Fruit fly (Drosophila melanogaster) whole organism, embryonic: ENCODE data around the gene CG5191.

Experiments used
- BEAF-32 ChIP-seq: fragments of 200-800 bp; sonication (Bioruptor generic); optimal IDR thresholded peaks from 3 replicates; lab custom pipeline; 2017; ENCODE audit warnings: missing biosample characterization, missing genetic modification characterization, mild to moderate bottlenecking, moderate library complexity, missing genetic modification reagents
- Bdp1 ChIP-seq: fragments of 200-800 bp; sonication (Bioruptor generic); optimal IDR thresholded peaks from 3 replicates; lab custom pipeline; 2016; ENCODE audit warnings: missing biosample characterization, missing genetic modification characterization
- Bgb ChIP-seq: fragments of 200-800 bp; sonication (Bioruptor generic); IDR thresholded peaks from 2 replicates; pipeline ENCODE4 v1.3.6; 2022; ENCODE audit warnings: missing biosample characterization, missing genetic modification characterization; ENCODE audit not compliant: partially characterized antibody
- CG10267 ChIP-seq: fragments of 200-800 bp; sonication (Bioruptor generic); optimal IDR thresholded peaks from 2 replicates; lab custom pipeline; 2018; ENCODE audit warnings: missing biosample characterization, mild to moderate bottlenecking, missing genetic modification characterization, moderate library complexity
- CG11456 ChIP-seq: fragments of 200-800 bp; sonication (Bioruptor generic); IDR thresholded peaks from 3 replicates; pipeline ENCODE4 v1.3.6; 2022; ENCODE audit warnings: missing biosample characterization, missing genetic modification characterization
- CG12155 ChIP-seq: fragments of 200-800 bp; sonication (Bioruptor generic); optimal IDR thresholded peaks from 3 replicates; lab custom pipeline; 2016; ENCODE audit warnings: missing biosample characterization, missing genetic modification characterization
- CG13424 ChIP-seq: fragments of 200-800 bp; sonication (Bioruptor generic); optimal IDR thresholded peaks from 2 replicates; lab custom pipeline; 2019; ENCODE audit warnings: missing biosample characterization, mild to moderate bottlenecking, missing genetic modification characterization, moderate library complexity
- CG14965 ChIP-seq: fragments of 200-800 bp; sonication (Bioruptor generic); optimal IDR thresholded peaks from 2 replicates; lab custom pipeline; 2016; ENCODE audit warnings: missing biosample characterization, missing genetic modification characterization, borderline replicate concordance
- CG17328 ChIP-seq: fragments of 200-800 bp; sonication (Bioruptor generic); IDR thresholded peaks from 2 replicates; pipeline ENCODE4 v1.3.6; 2022; ENCODE audit warnings: missing biosample characterization, missing genetic modification characterization
- CG17385 ChIP-seq: fragments of 200-800 bp; sonication (Bioruptor generic); optimal IDR thresholded peaks from 3 replicates; lab custom pipeline; 2018; ENCODE audit warnings: missing biosample characterization, mild to moderate bottlenecking, missing genetic modification characterization
- CG2678 ChIP-seq: fragments of 200-800 bp; sonication (Bioruptor generic); optimal IDR thresholded peaks from 3 replicates; lab custom pipeline; 2019; ENCODE audit warnings: missing biosample characterization, mild to moderate bottlenecking, missing genetic modification characterization, moderate library complexity
- CG31388 ChIP-seq: fragments of 200-800 bp; sonication (Bioruptor generic); optimal IDR thresholded peaks from 2 replicates; lab custom pipeline; 2016; ENCODE audit warnings: missing biosample characterization, missing genetic modification characterization
- CG32532 ChIP-seq: fragments of 200-800 bp; sonication (Bioruptor generic); IDR thresholded peaks from 2 replicates; pipeline ENCODE4 v1.3.6; 2022; ENCODE audit warnings: missing biosample characterization, missing genetic modification characterization
- CG33213 ChIP-seq: fragments of 200-800 bp; sonication (Bioruptor generic); optimal IDR thresholded peaks from 3 replicates; lab custom pipeline; 2016; ENCODE audit warnings: missing biosample characterization, missing genetic modification characterization
- CG3995 ChIP-seq: fragments of 200-800 bp; sonication (Bioruptor generic); optimal IDR thresholded peaks from 3 replicates; lab custom pipeline; 2016; ENCODE audit warnings: missing biosample characterization, missing genetic modification characterization
- CG6854 ChIP-seq: fragments of 200-800 bp; sonication (Bioruptor generic); optimal IDR thresholded peaks from 3 replicates; lab custom pipeline; 2017; ENCODE audit warnings: missing biosample characterization, mild to moderate bottlenecking, missing genetic modification characterization
- CG9727 ChIP-seq: fragments of 200-800 bp; sonication (Bioruptor generic); optimal IDR thresholded peaks from 3 replicates; lab custom pipeline; 2017; ENCODE audit warnings: missing biosample characterization, mild to moderate bottlenecking, missing genetic modification characterization
- CrebB ChIP-seq: fragments of 200-800 bp; sonication (Bioruptor generic); optimal IDR thresholded peaks from 3 replicates; lab custom pipeline; 2018; ENCODE audit warnings: missing biosample characterization, mild to moderate bottlenecking, missing genetic modification characterization
- D19B ChIP-seq: fragments of 200-800 bp; sonication (Bioruptor generic); optimal IDR thresholded peaks from 2 replicates; lab custom pipeline; 2017; ENCODE audit warnings: missing biosample characterization, mild to moderate bottlenecking, missing genetic modification characterization
- Dip2 ChIP-seq: fragments of 200-800 bp; sonication (Bioruptor generic); IDR thresholded peaks from 2 replicates; pipeline ENCODE4 v1.3.6; 2022; ENCODE audit warnings: missing biosample characterization, missing genetic modification characterization
- GATAe ChIP-seq: fragments of 200-800 bp; sonication (Bioruptor generic); conservative IDR thresholded peaks from 2 replicates; pipeline ENCODE4 v1.3.6; 2022; ENCODE audit warnings: missing biosample characterization, missing genetic modification characterization
- Hr3 ChIP-seq: fragments of 200-800 bp; sonication (Bioruptor generic); optimal IDR thresholded peaks from 3 replicates; lab custom pipeline; 2016; ENCODE audit warnings: missing biosample characterization, missing genetic modification characterization
- MBD-R2 ChIP-seq: fragments of 200-800 bp; sonication (Bioruptor generic); IDR thresholded peaks from 2 replicates; pipeline ENCODE4 v1.3.6; 2022; ENCODE audit warnings: missing biosample characterization, missing genetic modification characterization
- NFAT ChIP-seq: fragments of 200-800 bp; sonication (Bioruptor generic); IDR thresholded peaks from 2 replicates; pipeline ENCODE4 v1.3.6; 2022; ENCODE audit warnings: missing biosample characterization, missing genetic modification characterization
- Nf-YB ChIP-seq: fragments of 200-800 bp; sonication (Bioruptor generic); optimal IDR thresholded peaks from 3 replicates; lab custom pipeline; 2019; ENCODE audit warnings: missing biosample characterization, mild to moderate bottlenecking, missing genetic modification characterization, moderate library complexity
- NfI ChIP-seq: fragments of 200-800 bp; sonication (Bioruptor generic); optimal IDR thresholded peaks from 3 replicates; lab custom pipeline; 2018; ENCODE audit warnings: missing biosample characterization, mild to moderate bottlenecking, missing genetic modification characterization, moderate library complexity
- Oli ChIP-seq: fragments of 200-800 bp; sonication (Bioruptor generic); optimal IDR thresholded peaks from 2 replicates; lab custom pipeline; 2018; ENCODE audit warnings: missing biosample characterization, mild to moderate bottlenecking, missing genetic modification characterization, moderate library complexity
- Xrp1 ChIP-seq: fragments of 200-800 bp; sonication (Bioruptor generic); IDR thresholded peaks from 2 replicates; pipeline ENCODE4 v1.3.6; 2022; ENCODE audit warnings: missing biosample characterization, missing genetic modification characterization
- ac ChIP-seq: fragments of 200-800 bp; sonication (Bioruptor generic); optimal IDR thresholded peaks from 3 replicates; lab custom pipeline; 2017; ENCODE audit warnings: missing biosample characterization, mild to moderate bottlenecking, missing genetic modification characterization
- aop ChIP-seq: fragments of 200-800 bp; sonication (Bioruptor generic); IDR thresholded peaks from 2 replicates; pipeline ENCODE4 v1.3.6; 2022; ENCODE audit warnings: missing biosample characterization, missing genetic modification characterization
- ash1 ChIP-seq: fragments of 200-800 bp; sonication (Bioruptor generic); optimal IDR thresholded peaks from 2 replicates; lab custom pipeline; 2018; ENCODE audit warnings: missing biosample characterization, mild to moderate bottlenecking, missing genetic modification characterization
- ato ChIP-seq: fragments of 200-800 bp; sonication (Bioruptor generic); IDR thresholded peaks from 2 replicates; pipeline ENCODE4 v1.3.6; 2022; ENCODE audit warnings: missing biosample characterization, missing genetic modification characterization; ENCODE audit not compliant: partially characterized antibody
- chinmo ChIP-seq: fragments of 200-800 bp; sonication (Bioruptor generic); IDR thresholded peaks from 4 replicates; pipeline ENCODE4 v1.3.6; 2022; ENCODE audit warnings: missing biosample characterization, missing genetic modification characterization; ENCODE audit not compliant: partially characterized antibody
- en ChIP-seq: fragments of 200-800 bp; sonication (Bioruptor generic); optimal IDR thresholded peaks from 2 replicates; lab custom pipeline; 2016; ENCODE audit warnings: missing biosample characterization, missing genetic modification characterization
- gem ChIP-seq: fragments of 200-800 bp; sonication (Bioruptor generic); optimal IDR thresholded peaks from 2 replicates; lab custom pipeline; 2019; ENCODE audit warnings: missing biosample characterization, mild to moderate bottlenecking, missing genetic modification characterization, moderate library complexity
- grn ChIP-seq: fragments of 200-800 bp; sonication (Bioruptor generic); optimal IDR thresholded peaks from 3 replicates; lab custom pipeline; 2017; ENCODE audit warnings: missing biosample characterization, missing genetic modification characterization
- gsb-n ChIP-seq: fragments of 200-800 bp; sonication (Bioruptor generic); optimal IDR thresholded peaks from 3 replicates; lab custom pipeline; 2018; ENCODE audit warnings: missing biosample characterization, mild to moderate bottlenecking, missing genetic modification characterization
- h ChIP-seq: fragments of >200 bp; optimal IDR thresholded peaks from 2 replicates; lab custom pipeline; 2017
- jumu ChIP-seq: fragments of 200-800 bp; sonication (Bioruptor generic); optimal IDR thresholded peaks from 3 replicates; lab custom pipeline; 2016; ENCODE audit warnings: missing biosample characterization, missing genetic modification characterization
- maf-S ChIP-seq: fragments of 200-800 bp; sonication (Bioruptor generic); optimal IDR thresholded peaks from 2 replicates; lab custom pipeline; 2016; ENCODE audit warnings: missing biosample characterization, missing genetic modification characterization
- mirr ChIP-seq: fragments of 200-800 bp; sonication (Bioruptor generic); optimal IDR thresholded peaks from 3 replicates; lab custom pipeline; 2018; ENCODE audit warnings: missing biosample characterization, mild to moderate bottlenecking, missing genetic modification characterization
- nmo ChIP-seq: fragments of 200-800 bp; sonication (Bioruptor generic); optimal IDR thresholded peaks from 2 replicates; lab custom pipeline; 2018; ENCODE audit warnings: missing biosample characterization, mild to moderate bottlenecking, missing genetic modification characterization, moderate library complexity
- pnt ChIP-seq: fragments of 200-800 bp; sonication (Bioruptor generic); optimal IDR thresholded peaks from 3 replicates; lab custom pipeline; 2016; ENCODE audit warnings: missing biosample characterization, missing genetic modification characterization
- rib ChIP-seq: fragments of 200-800 bp; sonication (Bioruptor generic); IDR thresholded peaks from 2 replicates; pipeline ENCODE4 v1.3.6; 2022; ENCODE audit warnings: missing biosample characterization, missing genetic modification characterization
- run ChIP-seq: fragments of 200-800 bp; sonication (Bioruptor generic); optimal IDR thresholded peaks from 3 replicates; lab custom pipeline; 2018; ENCODE audit warnings: missing biosample characterization, mild to moderate bottlenecking, missing genetic modification characterization
- sens ChIP-seq: fragments of 200-800 bp; sonication (Bioruptor generic); peaks from one replicate; lab custom pipeline; 2016; ENCODE audit warnings: missing biosample characterization, missing genetic modification characterization
- so ChIP-seq: fragments of 200-800 bp; sonication (Bioruptor generic); IDR thresholded peaks from 3 replicates; pipeline ENCODE4 v1.3.6; 2022; ENCODE audit warnings: missing biosample characterization, missing genetic modification characterization
- sob ChIP-seq: fragments of 200-800 bp; sonication (Bioruptor generic); IDR thresholded peaks from 2 replicates; pipeline ENCODE4 v1.3.6; 2022; ENCODE audit warnings: missing biosample characterization, missing genetic modification characterization
- tna ChIP-seq: fragments of 200-800 bp; sonication (Bioruptor generic); IDR thresholded peaks from 2 replicates; pipeline ENCODE4 v1.3.6; 2022; ENCODE audit warnings: missing biosample characterization, missing genetic modification characterization; ENCODE audit not compliant: partially characterized antibody
- unpg ChIP-seq: fragments of 200-800 bp; sonication (Bioruptor generic); optimal IDR thresholded peaks from 3 replicates; lab custom pipeline; 2018; ENCODE audit warnings: missing biosample characterization, mild to moderate bottlenecking, missing genetic modification characterization, moderate library complexity
- vfl ChIP-seq: fragments of 200-800 bp; sonication (Bioruptor generic); optimal IDR thresholded peaks from 2 replicates; lab custom pipeline; 2016; ENCODE audit warnings: missing biosample characterization, missing genetic modification characterization

The CG5191 gene

DNA sequence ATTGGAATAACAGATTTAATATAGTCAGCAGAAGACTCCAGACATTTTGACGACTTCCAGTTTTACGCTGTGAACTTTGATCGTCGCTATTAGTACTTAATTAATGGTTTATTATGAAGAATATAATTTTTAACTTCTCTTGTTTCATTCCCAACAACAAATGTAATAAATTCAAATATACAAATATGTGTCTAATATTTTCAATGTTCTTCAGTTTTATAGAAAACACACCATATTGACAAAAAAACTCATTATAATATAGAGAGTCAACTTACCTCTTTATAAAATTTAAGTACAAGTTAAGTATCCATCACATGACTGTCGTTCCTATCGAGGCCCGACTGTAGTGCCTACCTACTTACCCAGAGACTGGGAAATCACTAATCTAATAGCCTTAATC, 12.7 kb downstream of the CG5191 start (continued):
- no peak for TF ChIP-seq CG17328 (GFP tag; lab: Robert Waterston, UW)
- TF ChIP-seq gem = peak; percentile 45
- TF ChIP-seq BEAF-32 (GFP tag; lab: Kevin White, UChicago) = no peak
- no peak for TF ChIP-seq pnt (GFP tag; lab: Kevin White, UChicago)
- no peak for TF ChIP-seq CrebB (tag; lab: Kevin White, UChicago)
- TF ChIP-seq CG6854 = no peak
- TF ChIP-seq gsb-n (tag; lab: Kevin White, UChicago) = no peak
- no peak for TF ChIP-seq ash1
- TF ChIP-seq Xrp1 (GFP tag; lab: Robert Waterston, UW) = peak; percentile 31; the same call in 1 of the 2 replicates
- peak; percentile 25; the same call in 1 of the 2 replicates for TF ChIP-seq CG32532 (GFP tag; lab: Robert Waterston, UW)
- no peak for TF ChIP-seq Bdp1 (GFP tag; lab: Kevin White, UChicago)
- TF ChIP-seq CG11456 (GFP tag; lab: Robert Waterston, UW) = no peak
- no peak for TF ChIP-seq D19B (GFP tag; lab: Kevin White, UChicago)
- no peak for TF ChIP-seq CG17385 (GFP tag; lab: Kevin White, UChicago)
- no peak for TF ChIP-seq CG31388
- no peak for TF ChIP-seq h
- TF ChIP-seq Oli = peak; percentile 18
- no peak for TF ChIP-seq jumu (GFP tag; lab: Kevin White, UChicago)
- no peak for TF ChIP-seq CG14965 (GFP tag; lab: Kevin White, UChicago)
- no peak for TF ChIP-seq Hr3 (GFP tag; lab: Kevin White, UChicago)

DNA sequence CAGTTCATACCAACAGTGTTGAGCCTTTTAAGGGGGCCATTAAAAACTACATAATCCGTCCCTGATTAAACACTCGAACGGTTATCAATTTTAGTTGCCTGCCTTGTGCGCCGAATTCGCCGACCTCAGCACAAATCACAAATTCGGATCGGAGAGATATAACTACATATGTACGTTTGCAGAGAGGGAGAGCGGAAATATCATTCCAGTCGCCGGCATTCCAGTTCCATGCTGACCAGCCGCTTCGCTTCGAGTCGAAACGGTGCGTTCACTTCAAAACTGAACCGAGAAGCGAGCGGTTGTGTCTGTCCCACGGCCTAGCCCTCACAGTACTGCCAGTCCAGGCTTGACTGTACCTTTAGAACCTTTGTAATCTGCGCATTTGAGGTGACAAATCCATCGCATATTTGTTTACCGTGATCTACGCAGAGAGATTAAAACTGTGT, 13.9 kb downstream of the CG5191 start:
- TF ChIP-seq CG3995 (GFP tag; lab: Kevin White, UChicago) = peak; percentile 44
- TF ChIP-seq aop (GFP tag; lab: Robert Waterston, UW) = no peak
- no peak for TF ChIP-seq CG10267 (tag; lab: Kevin White, UChicago)
- peak; percentile 47; the same call in 1 of the 2 replicates for TF ChIP-seq rib (GFP tag; lab: Robert Waterston, UW)
- 0 out of 2 replicates have a peak, but pooled peaks have one; percentile 45 for TF ChIP-seq tna (GFP tag; lab: Robert Waterston, UW)
- TF ChIP-seq unpg (GFP tag; lab: Kevin White, UChicago) = peak; percentile 2
- TF ChIP-seq CG9727 (GFP tag; lab: Kevin White, UChicago) = peak; percentile 17
- TF ChIP-seq nmo = no peak
- TF ChIP-seq vfl (GFP tag; lab: Kevin White, UChicago) = peak; percentile 17
- TF ChIP-seq MBD-R2 (GFP tag; lab: Robert Waterston, UW) = peak; percentile 30; the same call in 1 of the 2 replicates
- peak; percentile 13 for TF ChIP-seq jumu (GFP tag; lab: Kevin White, UChicago)
- TF ChIP-seq Bgb = peak; percentile 36; the same call in 1 of the 2 replicates
- peak; percentile 95 for TF ChIP-seq mirr (GFP tag; lab: Kevin White, UChicago)
- no peak for TF ChIP-seq run
- TF ChIP-seq CG13424 (tag; lab: Kevin White, UChicago) = no peak
- peak; percentile 34; the same call in 1 of the 2 replicates for TF ChIP-seq sob (GFP tag; lab: Robert Waterston, UW)
- TF ChIP-seq NFAT = peak; percentile 32; the same call in 1 of the 2 replicates
- TF ChIP-seq ato (GFP tag; lab: Robert Waterston, UW) = 0 out of 2 replicates have a peak, but pooled peaks have one; percentile 12
- no peak for TF ChIP-seq GATAe (GFP tag; lab: Robert Waterston, UW)
- TF ChIP-seq chinmo (GFP tag; lab: Robert Waterston, UW) = peak; percentile 72; the same call in 3 of the 4 replicates
- peak; percentile 51; the same call in 2 of the 3 replicates for TF ChIP-seq so (GFP tag; lab: Robert Waterston, UW)
- TF ChIP-seq grn (GFP tag; lab: Kevin White, UChicago) = peak; percentile 83
- TF ChIP-seq CG2678 (tag; lab: Kevin White, UChicago) = peak; percentile 38
- no peak for TF ChIP-seq CG33213 (GFP tag; lab: Kevin White, UChicago)
- TF ChIP-seq Nf-YB = no peak
- no peak for TF ChIP-seq CG12155 (GFP tag; lab: Kevin White, UChicago)
- peak; percentile 22 for TF ChIP-seq maf-S (GFP tag; lab: Kevin White, UChicago)
- no peak for TF ChIP-seq en (GFP tag; lab: Kevin White, UChicago)
- no peak for TF ChIP-seq ac (GFP tag; lab: Kevin White, UChicago)
- no peak for TF ChIP-seq Dip2 (GFP tag; lab: Robert Waterston, UW)
- TF ChIP-seq sens (GFP tag; lab: Kevin White, UChicago) = peak; percentile 54
- peak; percentile 24 for TF ChIP-seq NfI (GFP tag; lab: Kevin White, UChicago)
